Worm (Caenorhabditis elegans): Measurements from ENCODE around the gene K09F6.6.

- TF ChIP-seq him-1 (tag; optimal IDR thresholded peaks at IDR 0.05) (no peak), dao-5 (tag; optimal IDR thresholded peaks at IDR 0.05) (no peak)
Observed at ce11 chrII:2251617-2252016, 27.5 kb downstream of the K09F6.6 start.

Data from whole organism, L4/young adult.